Fruit fly (Drosophila melanogaster) whole organism, adult: ENCODE measurements around the gene CG9932.

ENCODE experiments used
- CG11617 ChIP-seq: fragments of 200-800 bp; sonication (Bioruptor generic); optimal IDR thresholded peaks from 2 replicates; lab custom pipeline; 2017; ENCODE audit warnings: mild to moderate bottlenecking, missing biosample characterization, missing genetic modification reagents, missing genetic modification characterization
- CG12768 ChIP-seq: fragments of 200-800 bp; sonication (Bioruptor generic); optimal IDR thresholded peaks from 2 replicates; lab custom pipeline; 2017; ENCODE audit warnings: missing biosample characterization, missing genetic modification characterization, mild to moderate bottlenecking, moderate library complexity, missing genetic modification reagents
- CG14711 ChIP-seq: fragments of 200-800 bp; sonication (Bioruptor generic); optimal IDR thresholded peaks from 2 replicates; lab custom pipeline; 2018; ENCODE audit warnings: missing biosample characterization, mild to moderate bottlenecking, missing genetic modification characterization, moderate library complexity
- CG1620 ChIP-seq: fragments of 200-800 bp; sonication (Bioruptor generic); optimal IDR thresholded peaks from 2 replicates; lab custom pipeline; 2016; ENCODE audit warnings: missing biosample characterization, missing genetic modification characterization
- CG33017 ChIP-seq: fragments of 200-800 bp; sonication (Bioruptor generic); optimal IDR thresholded peaks from 2 replicates; lab custom pipeline; 2018; ENCODE audit warnings: missing biosample characterization, mild to moderate bottlenecking, missing genetic modification characterization, moderate library complexity
- CG5204 ChIP-seq: fragments of 200-800 bp; sonication (Bioruptor generic); optimal IDR thresholded peaks from 2 replicates; lab custom pipeline; 2016; ENCODE audit warnings: missing biosample characterization, missing genetic modification characterization
- CG7045 ChIP-seq: fragments of 200-800 bp; sonication (Bioruptor generic); optimal IDR thresholded peaks from 2 replicates; lab custom pipeline; 2017; ENCODE audit warnings: missing biosample characterization, mild to moderate bottlenecking, missing genetic modification characterization
- CG7101 ChIP-seq: fragments of 200-800 bp; sonication (Bioruptor generic); optimal IDR thresholded peaks from 2 replicates; lab custom pipeline; 2018; ENCODE audit warnings: missing biosample characterization, mild to moderate bottlenecking, missing genetic modification characterization, moderate library complexity
- Clk ChIP-seq: fragments of 200-800 bp; sonication (Bioruptor generic); optimal IDR thresholded peaks from 2 replicates; lab custom pipeline; 2017; ENCODE audit warnings: missing biosample characterization, missing genetic modification characterization
- Crg-1 ChIP-seq: fragments of 200-800 bp; sonication (Bioruptor generic); optimal IDR thresholded peaks from 2 replicates; lab custom pipeline; 2016; ENCODE audit warnings: missing biosample characterization, missing genetic modification characterization
- Hr96 ChIP-seq: fragments of 200-800 bp; sonication (Bioruptor generic); optimal IDR thresholded peaks from 2 replicates; lab custom pipeline; 2016; ENCODE audit warnings: missing biosample characterization, missing genetic modification characterization
- Mnt ChIP-seq: fragments of 200-800 bp; sonication (Bioruptor generic); optimal IDR thresholded peaks from 2 replicates; lab custom pipeline; 2016; ENCODE audit warnings: missing biosample characterization, mild to moderate bottlenecking, missing genetic modification characterization
- bab1 ChIP-seq: fragments of 200-800 bp; sonication (Bioruptor generic); optimal IDR thresholded peaks from 3 replicates; lab custom pipeline; 2019; ENCODE audit warnings: missing biosample characterization, mild to moderate bottlenecking, missing genetic modification characterization, moderate library complexity
- cic ChIP-seq: fragments of 200-800 bp; sonication (Bioruptor generic); optimal IDR thresholded peaks from 2 replicates; lab custom pipeline; 2017; ENCODE audit warnings: missing biosample characterization, mild to moderate bottlenecking, missing genetic modification characterization, moderate library complexity
- cnc ChIP-seq, 2 experiments: fragments of >200 bp; optimal IDR thresholded peaks; 2 replicates each; lab custom pipeline; 2017
- kay ChIP-seq: fragments of 200-800 bp; sonication (Bioruptor generic); peaks from one replicate; lab custom pipeline; 2016; ENCODE audit warnings: missing biosample characterization, missing genetic modification characterization, borderline replicate concordance
- ovo ChIP-seq: fragments of 200-800 bp; sonication (Bioruptor generic); optimal IDR thresholded peaks from 2 replicates; lab custom pipeline; 2016; ENCODE audit warnings: missing biosample characterization, missing genetic modification characterization
- pad ChIP-seq: fragments of 200-800 bp; sonication (Bioruptor generic); optimal IDR thresholded peaks from 3 replicates; lab custom pipeline; 2017; ENCODE audit warnings: missing biosample characterization, missing genetic modification characterization, mild to moderate bottlenecking, moderate library complexity, missing genetic modification reagents
- tj ChIP-seq: fragments of 200-800 bp; sonication (Bioruptor generic); optimal IDR thresholded peaks from 3 replicates; lab custom pipeline; 2017; ENCODE audit warnings: missing biosample characterization, mild to moderate bottlenecking, missing genetic modification characterization, moderate library complexity
- toe ChIP-seq: fragments of 200-800 bp; sonication (Bioruptor generic); optimal IDR thresholded peaks from 2 replicates; lab custom pipeline; 2016; ENCODE audit warnings: missing biosample characterization, missing genetic modification characterization

Gene CG9932

DNA sequence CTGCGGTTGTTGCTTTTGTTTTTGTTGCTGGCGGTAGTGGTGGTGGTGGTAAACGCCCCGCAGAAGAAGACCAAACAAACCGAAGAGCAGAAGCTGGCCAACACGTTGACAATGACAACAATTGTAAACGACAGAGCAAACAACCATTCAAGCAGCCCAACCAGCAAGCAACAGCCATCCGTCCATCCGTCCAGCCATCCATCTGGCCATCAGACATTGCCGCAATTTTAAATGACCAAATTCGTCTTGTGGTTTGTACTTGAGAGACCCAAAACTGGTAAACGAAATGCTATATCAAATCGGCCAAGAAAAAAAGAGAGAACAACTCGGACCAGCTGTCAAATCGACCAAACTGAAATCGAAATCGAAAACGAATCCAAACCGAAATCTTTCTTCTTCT, 35.9 kb upstream of the CG9932 start:
- TF ChIP-seq CG12768 (GFP tag; lab: Kevin White, UChicago) (no peak), CG5204 (GFP tag; lab: Kevin White, UChicago) (no peak), Hr96 (GFP tag; lab: Kevin White, UChicago) (no peak)

- TF ChIP-seq CG12768 (GFP tag; lab: Kevin White, UChicago) (peak; percentile 50), cic (GFP tag; lab: Kevin White, UChicago) (peak; percentile 74), CG7045 (GFP tag; lab: Kevin White, UChicago) (peak; percentile 62), ovo (GFP tag; lab: Kevin White, UChicago) (no peak), CG7101 (tag; lab: Kevin White, UChicago) (peak; percentile 46), Mnt (GFP tag; lab: Kevin White, UChicago) (peak; percentile 47), CG11617 (no peak), pad (GFP tag; lab: Kevin White, UChicago) (peak; percentile 13)
These were observed 28.6 kb upstream of the CG9932 start for dm6 chr2L:13088550-13088949.

- TF ChIP-seq tj (GFP tag; lab: Kevin White, UChicago) (no peak), ovo (GFP tag; lab: Kevin White, UChicago) (no peak), CG33017 (tag; lab: Kevin White, UChicago) (no peak)
These were observed 26.8 kb upstream of the CG9932 start for dm6 chr2L:13086712-13087111.

DNA sequence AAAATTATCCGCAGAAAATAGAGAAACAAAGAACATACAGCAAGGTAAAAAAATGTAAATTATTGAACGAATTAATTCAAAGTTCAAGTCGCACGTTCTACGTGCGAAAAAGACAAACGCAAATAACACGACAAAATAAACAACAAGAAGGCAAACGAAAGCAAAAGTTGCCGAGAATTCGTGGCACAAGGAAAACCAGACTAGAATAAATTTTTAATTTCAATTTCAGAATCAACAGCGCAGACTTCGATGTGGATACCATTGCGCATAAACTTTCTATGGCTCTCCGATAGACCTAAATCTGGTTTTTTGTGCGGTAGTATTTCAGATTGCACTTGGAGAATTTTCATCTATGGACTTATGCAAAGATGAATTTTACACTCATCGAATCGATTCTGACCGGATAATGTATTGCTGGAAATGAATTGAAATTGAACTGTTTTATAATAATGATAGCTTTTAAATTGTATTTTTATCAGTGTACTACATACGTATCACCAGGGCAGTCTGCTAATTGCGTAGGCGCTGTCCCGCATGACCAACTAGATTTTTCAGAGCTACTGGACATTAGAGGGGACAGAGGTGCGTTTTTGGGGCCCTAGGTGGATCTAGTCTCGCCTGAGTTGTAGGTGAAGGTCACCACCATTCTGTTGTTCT, 23.6 kb upstream of the CG9932 start:
- TF ChIP-seq CG1620 (GFP tag; lab: Kevin White, UChicago) (no peak), toe (GFP tag; lab: Kevin White, UChicago) (no peak), CG7045 (GFP tag; lab: Kevin White, UChicago) (no peak), CG33017 (tag; lab: Kevin White, UChicago) (no peak), Hr96 (GFP tag; lab: Kevin White, UChicago) (no peak), ovo (GFP tag; lab: Kevin White, UChicago) (no peak), bab1 (GFP tag; lab: Kevin White, UChicago) (no peak), tj (GFP tag; lab: Kevin White, UChicago) (no peak), Mnt (GFP tag; lab: Kevin White, UChicago) (no peak), pad (GFP tag; lab: Kevin White, UChicago) (no peak), cic (GFP tag; lab: Kevin White, UChicago) (no peak), kay (no peak), CG5204 (GFP tag; lab: Kevin White, UChicago) (no peak), Crg-1 (no peak), CG14711 (tag; lab: Kevin White, UChicago) (no peak), cnc (optimal IDR thresholded peaks at IDR 0.05; lab: Kevin White, UChicago) (no peak)

dm6 chr2L:13082177-13082576, 22.2 kb upstream of the CG9932 start:
- TF ChIP-seq CG7045 (GFP tag; lab: Kevin White, UChicago) (no peak), CG7101 (tag; lab: Kevin White, UChicago) (no peak), bab1 (GFP tag; lab: Kevin White, UChicago) (no peak), CG14711 (tag; lab: Kevin White, UChicago) (no peak), ovo (GFP tag; lab: Kevin White, UChicago) (no peak), CG12768 (GFP tag; lab: Kevin White, UChicago) (no peak), CG11617 (no peak), toe (GFP tag; lab: Kevin White, UChicago) (no peak), cic (GFP tag; lab: Kevin White, UChicago) (no peak), tj (GFP tag; lab: Kevin White, UChicago) (no peak), pad (GFP tag; lab: Kevin White, UChicago) (no peak), CG33017 (tag; lab: Kevin White, UChicago) (no peak), Hr96 (GFP tag; lab: Kevin White, UChicago) (no peak), Clk (GFP tag; lab: Kevin White, UChicago) (no peak), cnc (optimal IDR thresholded peaks at IDR 0.05; lab: Kevin White, UChicago) (no peak), CG1620 (GFP tag; lab: Kevin White, UChicago) (no peak)

dm6 chr2L:13079483-13079882, 19.5 kb upstream of the CG9932 start:
- no peak for TF ChIP-seq CG33017 (tag; lab: Kevin White, UChicago)
- no peak for TF ChIP-seq pad (GFP tag; lab: Kevin White, UChicago)
- no peak for TF ChIP-seq Crg-1
- no peak for TF ChIP-seq Mnt (GFP tag; lab: Kevin White, UChicago)
- no peak for TF ChIP-seq CG14711 (tag; lab: Kevin White, UChicago)
- TF ChIP-seq tj (GFP tag; lab: Kevin White, UChicago), result no peak
- no peak for TF ChIP-seq CG5204 (GFP tag; lab: Kevin White, UChicago)
- no peak for TF ChIP-seq ovo (GFP tag; lab: Kevin White, UChicago)
- TF ChIP-seq cic (GFP tag; lab: Kevin White, UChicago), result no peak
- TF ChIP-seq bab1 (GFP tag; lab: Kevin White, UChicago), result no peak
- TF ChIP-seq CG1620 (GFP tag; lab: Kevin White, UChicago), result no peak
- TF ChIP-seq CG12768 (GFP tag; lab: Kevin White, UChicago), result no peak
